Worm (Caenorhabditis elegans) whole organism, mixed stage, embryonic: ENCODE measurements around the gene clc-11.

Source experiments
- ceh-39 ChIP-seq: fragments of 150-350 bp; optimal IDR thresholded peaks from 2 replicates; lab custom pipeline; 2014; ENCODE audit warnings: missing biosample characterization, missing genetic modification characterization
- ceh-43 ChIP-seq: fragments of 200-800 bp; sonication (Bioruptor generic); optimal IDR thresholded peaks from 2 replicates; lab custom pipeline; 2018; ENCODE audit warnings: mild to moderate bottlenecking, missing genetic modification characterization, moderate library complexity, missing compliant biosample characterization
- ceh-83 ChIP-seq: fragments of 200-800 bp; sonication (Bioruptor generic); optimal IDR thresholded peaks from 2 replicates; lab custom pipeline; 2018; ENCODE audit warnings: mild to moderate bottlenecking, missing genetic modification characterization, missing compliant biosample characterization
- ces-1 ChIP-seq: fragments of 150-350 bp; optimal IDR thresholded peaks from 2 replicates; lab custom pipeline; 2014; ENCODE audit warnings: missing biosample characterization, missing genetic modification reagents, missing genetic modification characterization
- cnd-1 ChIP-seq: fragments of 200-800 bp; sonication (Bioruptor generic); optimal IDR thresholded peaks from 2 replicates; lab custom pipeline; 2018; ENCODE audit warnings: mild to moderate bottlenecking, missing genetic modification characterization, missing compliant biosample characterization
- drap-1 ChIP-seq: fragments of 200-800 bp; sonication (Bioruptor generic); optimal IDR thresholded peaks from 3 replicates; lab custom pipeline; 2018; ENCODE audit warnings: mild to moderate bottlenecking, missing genetic modification characterization, missing compliant biosample characterization
- elt-1 ChIP-seq: sonication (generic microtip); optimal IDR thresholded peaks from 2 replicates; lab custom pipeline; 2017; ENCODE audit warnings: missing genetic modification characterization, mild to moderate bottlenecking, missing compliant biosample characterization, antibody characterized with exemption, moderate library complexity, borderline replicate concordance; ENCODE audit not compliant: insufficient read depth
- elt-3 ChIP-seq: fragments of 150-350 bp; optimal IDR thresholded peaks from 2 replicates; lab custom pipeline; 2014; ENCODE audit warnings: missing biosample characterization, missing genetic modification characterization
- flh-1 ChIP-seq: fragments of 200-800 bp; sonication (Bioruptor generic); optimal IDR thresholded peaks from 2 replicates; lab custom pipeline; 2018; ENCODE audit warnings: mild to moderate bottlenecking, missing genetic modification characterization, moderate library complexity, missing compliant biosample characterization
- ham-2 ChIP-seq: fragments of 200-800 bp; sonication (Bioruptor generic); optimal IDR thresholded peaks from 2 replicates; lab custom pipeline; 2018; ENCODE audit warnings: mild to moderate bottlenecking, missing genetic modification characterization, missing compliant biosample characterization
- hlh-1 ChIP-seq: fragments of 150-350 bp; optimal IDR thresholded peaks from 2 replicates; lab custom pipeline; 2014; ENCODE audit warnings: missing biosample characterization, missing genetic modification reagents, missing genetic modification characterization
- lin-13 ChIP-seq: fragments of 150-350 bp; optimal IDR thresholded peaks from 2 replicates; lab custom pipeline; 2014; ENCODE audit warnings: missing biosample characterization, missing genetic modification characterization
- lin-32 ChIP-seq: fragments of 200-800 bp; sonication (Bioruptor generic); optimal IDR thresholded peaks from 2 replicates; lab custom pipeline; 2018; ENCODE audit warnings: mild to moderate bottlenecking, missing genetic modification characterization, missing compliant biosample characterization
- lsy-2 ChIP-seq: fragments of 150-350 bp; optimal IDR thresholded peaks from 2 replicates; lab custom pipeline; 2014; ENCODE audit warnings: missing biosample characterization, missing genetic modification characterization
- mep-1 ChIP-seq: fragments of 150-350 bp; optimal IDR thresholded peaks from 2 replicates; lab custom pipeline; 2017; ENCODE audit warnings: missing biosample characterization, missing genetic modification reagents, missing genetic modification characterization, inconsistent platforms
- mls-2 ChIP-seq: sonication (generic microtip); optimal IDR thresholded peaks from 2 replicates; lab custom pipeline; 2016; ENCODE audit warnings: mild to moderate bottlenecking, missing genetic modification characterization, moderate library complexity, missing compliant biosample characterization
- nhr-12 ChIP-seq: fragments of 150-350 bp; optimal IDR thresholded peaks from 2 replicates; lab custom pipeline; 2014; ENCODE audit warnings: missing biosample characterization, missing genetic modification characterization
- nhr-237 ChIP-seq: fragments of 150-350 bp; optimal IDR thresholded peaks from 2 replicates; lab custom pipeline; 2014; ENCODE audit warnings: missing biosample characterization, missing genetic modification characterization
- nhr-28 ChIP-seq: fragments of 150-350 bp; optimal IDR thresholded peaks from 2 replicates; lab custom pipeline; 2014; ENCODE audit warnings: missing biosample characterization, missing genetic modification characterization
- nhr-76 ChIP-seq: sonication (generic microtip); optimal IDR thresholded peaks from 2 replicates; lab custom pipeline; 2017; ENCODE audit warnings: missing biosample characterization, missing genetic modification characterization
- pha-4 ChIP-seq: fragments of 150-350 bp; optimal IDR thresholded peaks from 2 replicates; lab custom pipeline; 2018; ENCODE audit warnings: missing biosample characterization, missing genetic modification reagents, missing genetic modification characterization
- sem-2 ChIP-seq: fragments of 200-800 bp; sonication (Bioruptor generic); optimal IDR thresholded peaks from 2 replicates; lab custom pipeline; 2018; ENCODE audit warnings: mild to moderate bottlenecking, missing genetic modification characterization, missing compliant biosample characterization
- snpc-4 ChIP-seq: fragments of 150-350 bp; optimal IDR thresholded peaks from 2 replicates; lab custom pipeline; 2014; ENCODE audit warnings: missing biosample characterization, missing genetic modification characterization
- sptf-1 ChIP-seq: sonication (generic microtip); optimal IDR thresholded peaks from 2 replicates; lab custom pipeline; 2017; ENCODE audit warnings: mild to moderate bottlenecking, missing genetic modification characterization, moderate library complexity, missing compliant biosample characterization
- tbx-8 ChIP-seq: fragments of 200-800 bp; sonication (Bioruptor generic); optimal IDR thresholded peaks from 2 replicates; lab custom pipeline; 2018; ENCODE audit warnings: mild to moderate bottlenecking, missing genetic modification characterization, moderate library complexity, missing compliant biosample characterization
- unc-120 ChIP-seq: sonication (generic microtip); optimal IDR thresholded peaks from 2 replicates; lab custom pipeline; 2017; ENCODE audit warnings: missing genetic modification characterization, missing compliant biosample characterization; ENCODE audit not compliant: poor library complexity, severe bottlenecking
- unc-39 ChIP-seq: fragments of 150-350 bp; optimal IDR thresholded peaks from 2 replicates; lab custom pipeline; 2014; ENCODE audit warnings: missing biosample characterization, missing genetic modification characterization
- unc-62 ChIP-seq: fragments of 150-350 bp; optimal IDR thresholded peaks from 2 replicates; lab custom pipeline; 2014; ENCODE audit warnings: missing biosample characterization, missing genetic modification reagents, missing genetic modification characterization
- zip-8 ChIP-seq: fragments of 150-350 bp; optimal IDR thresholded peaks from 2 replicates; lab custom pipeline; 2014; ENCODE audit warnings: missing biosample characterization, missing genetic modification characterization
- ztf-11 ChIP-seq: fragments of 150-350 bp; optimal IDR thresholded peaks from 2 replicates; lab custom pipeline; 2014; ENCODE audit warnings: missing biosample characterization, missing genetic modification characterization

The clc-11 gene

DNA sequence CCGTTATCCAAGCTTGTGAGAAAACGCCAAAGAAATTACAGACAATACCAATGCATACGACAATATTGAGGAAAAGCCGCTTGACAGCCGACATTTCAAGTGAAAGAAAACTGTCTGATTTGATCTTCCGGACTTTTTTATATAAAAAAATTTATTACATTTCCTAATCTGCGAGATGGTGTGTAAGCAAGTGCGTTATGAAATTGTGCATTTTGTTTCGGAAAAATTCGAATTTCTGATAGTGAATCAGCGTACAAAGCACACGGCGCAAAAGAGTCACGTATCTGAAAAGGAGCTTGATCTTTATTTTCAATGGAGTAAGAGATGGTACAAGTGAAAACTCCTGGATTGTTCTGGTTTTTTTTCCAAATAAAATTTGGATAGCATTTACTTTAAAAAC, 1.6 kb upstream of the clc-11 start, which contains the start of gene clc-32:
Gene clc-32 (minus strand): TSS at position 101 of the 400 bp plus-strand sequence.
- TF ChIP-seq elt-1 (tag; lab: Kevin White, UChicago), result no peak
- no peak for TF ChIP-seq ceh-43 (GFP tag; lab: Kevin White, UChicago)
- no peak for TF ChIP-seq sptf-1 (tag; lab: Kevin White, UChicago)
- no peak for TF ChIP-seq mls-2 (tag; lab: Kevin White, UChicago)
- no peak for TF ChIP-seq nhr-76
- no peak for TF ChIP-seq ham-2
- no peak for TF ChIP-seq flh-1 (GFP tag; lab: Kevin White, UChicago)
- TF ChIP-seq hlh-1 (tag; lab: Kevin White, UChicago), result no peak
- TF ChIP-seq, all 35 proteins: peak for 0

DNA sequence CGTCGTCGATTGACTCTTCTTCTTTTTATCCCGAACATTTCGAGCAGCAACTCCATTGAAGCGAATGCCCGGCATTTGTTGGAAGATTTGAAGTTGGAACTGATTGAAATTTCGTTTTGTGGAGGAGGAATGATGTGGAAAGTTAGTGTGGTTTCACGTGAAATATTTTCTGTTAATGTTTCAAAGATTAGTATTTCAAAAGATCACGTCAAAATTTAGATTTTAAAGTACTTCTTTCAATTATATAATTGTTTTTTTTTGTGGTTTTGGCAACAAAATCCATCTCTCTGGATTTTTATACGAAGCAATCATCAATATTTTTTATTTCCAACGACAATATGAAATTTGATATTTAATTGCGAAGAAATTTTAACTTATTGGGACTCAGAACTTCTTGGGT, 2.4 kb downstream of the clc-11 start, which contains the start of gene F44G3.7:
Gene F44G3.7 (minus strand): TSS at position 101 of the 400 bp plus-strand sequence.
- no peak for TF ChIP-seq drap-1 (GFP tag; lab: Kevin White, UChicago)
- no peak for TF ChIP-seq sem-2 (GFP tag; lab: Kevin White, UChicago)
- TF ChIP-seq snpc-4 (tag; lab: Kevin White, UChicago), result no peak
- no peak for TF ChIP-seq lsy-2 (tag; lab: Kevin White, UChicago)
- TF ChIP-seq elt-3 (tag; lab: Kevin White, UChicago), result no peak
- no peak for TF ChIP-seq pha-4 (tag; lab: Kevin White, UChicago)

DNA sequence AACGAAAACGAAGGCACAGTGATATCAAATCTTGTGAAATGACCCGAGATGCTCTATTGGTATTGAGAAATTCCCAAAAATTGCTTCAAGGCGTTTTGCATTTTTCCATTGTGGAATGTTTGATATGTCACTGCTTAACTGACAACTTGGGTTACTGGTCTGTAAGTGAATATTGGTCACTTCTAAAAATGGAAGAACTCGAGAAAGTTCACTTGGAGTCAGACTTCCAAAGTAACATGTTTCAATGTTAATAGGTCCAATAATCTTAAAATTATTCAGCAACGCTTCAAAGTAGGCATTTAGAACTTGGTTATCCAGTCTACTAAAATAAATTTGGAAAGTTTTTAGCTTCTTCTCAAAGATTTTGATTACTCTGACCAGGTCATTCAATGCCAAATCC, 6.7 kb downstream of the clc-11 start, which contains the start of gene fbxa-144:
Gene fbxa-144 (minus strand): TSS at position 101 of the 400 bp plus-strand sequence.
- no peak for TF ChIP-seq unc-120 (tag; lab: Kevin White, UChicago)
- TF ChIP-seq tbx-8 (GFP tag; lab: Kevin White, UChicago), result no peak
- no peak for TF ChIP-seq unc-39 (tag; lab: Kevin White, UChicago)
- no peak for TF ChIP-seq nhr-12 (tag; lab: Kevin White, UChicago)
- TF ChIP-seq drap-1 (GFP tag; lab: Kevin White, UChicago), result no peak
- no peak for TF ChIP-seq ham-2
- no peak for TF ChIP-seq lin-32 (GFP tag; lab: Kevin White, UChicago)
- no peak for TF ChIP-seq ceh-83 (GFP tag; lab: Kevin White, UChicago)
- TF ChIP-seq nhr-237 (tag; lab: Kevin White, UChicago), result no peak
- TF ChIP-seq sem-2 (GFP tag; lab: Kevin White, UChicago), result no peak
- TF ChIP-seq zip-8, result no peak
- TF ChIP-seq lin-13 (tag; lab: Kevin White, UChicago), result no peak
- TF ChIP-seq cnd-1, result no peak
- no peak for TF ChIP-seq ztf-11 (tag; lab: Kevin White, UChicago)
- no peak for TF ChIP-seq mep-1 (tag; lab: Kevin White, UChicago)
- TF ChIP-seq elt-1 (tag; lab: Kevin White, UChicago), result no peak
- no peak for TF ChIP-seq unc-62 (GFP tag; lab: Kevin White, UChicago)
- TF ChIP-seq ceh-39 (tag; lab: Kevin White, UChicago), result no peak
- TF ChIP-seq, all 35 proteins: peak for 0

- no peak for TF ChIP-seq lin-13 (tag; lab: Kevin White, UChicago)
- TF ChIP-seq ces-1 (GFP tag; lab: Kevin White, UChicago), result no peak
- TF ChIP-seq nhr-28, result no peak
- no peak for TF ChIP-seq ham-2
- no peak for TF ChIP-seq ztf-11 (tag; lab: Kevin White, UChicago)
- TF ChIP-seq pha-4 (tag; lab: Kevin White, UChicago), result no peak
- no peak for TF ChIP-seq tbx-8 (GFP tag; lab: Kevin White, UChicago)
Measured at ce11 chrV:16132215-16132614, 7.2 kb downstream of the clc-11 start.

DNA sequence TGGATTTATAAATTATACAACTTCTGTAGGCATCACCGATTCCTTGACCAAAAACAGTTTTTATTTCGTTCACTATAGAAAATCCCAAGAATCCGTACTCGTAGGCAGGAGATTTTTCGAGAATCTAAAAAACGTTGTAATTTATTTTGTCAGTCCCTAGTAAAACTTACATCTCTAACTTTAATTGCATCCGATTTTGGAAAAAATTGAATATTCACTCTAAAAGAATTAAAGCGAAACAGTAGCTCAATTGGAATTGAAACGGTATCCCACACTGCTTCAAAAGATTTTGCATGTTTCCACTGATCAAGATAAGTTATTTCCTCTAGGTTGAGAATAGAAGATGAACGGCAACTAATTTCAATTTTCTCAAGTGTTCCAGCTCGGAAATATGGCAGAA, 8.2 kb downstream of the clc-11 start, which contains the start of gene fbxa-142:
Gene fbxa-142 (minus strand): TSS at position 101 of the 400 bp plus-strand sequence.
- TF ChIP-seq flh-1 (GFP tag; lab: Kevin White, UChicago), result no peak
- no peak for TF ChIP-seq lsy-2 (tag; lab: Kevin White, UChicago)
- no peak for TF ChIP-seq sem-2 (GFP tag; lab: Kevin White, UChicago)
- no peak for TF ChIP-seq zip-8
- no peak for TF ChIP-seq mls-2 (tag; lab: Kevin White, UChicago)
- TF ChIP-seq tbx-8 (GFP tag; lab: Kevin White, UChicago), result no peak
- no peak for TF ChIP-seq ceh-39 (tag; lab: Kevin White, UChicago)
